Worm (Caenorhabditis elegans): ENCODE data around the gene T10B5.7.

- no peak for TF ChIP-seq zag-1 (tag; optimal IDR thresholded peaks at IDR 0.05)
- TF ChIP-seq ZK546.5 (tag; optimal IDR thresholded peaks at IDR 0.05), result no peak
These were observed 35.0 kb upstream of the T10B5.7 start, which contains the start of gene Y46H3A.4 for ce11 chrV:1811035-1811434.

Measured in whole organism, L3 larva.